Fruit fly (Drosophila melanogaster) ovary, adult (tissue): ENCODE data around the gene HemK1.
A peak's percentile ranks its signal among the peaks of the same experiment; 100 is the strongest.

Experiments
- CG17801 ChIP-seq: fragments of 200-800 bp; optimal IDR thresholded peaks from 2 replicates; lab custom pipeline; 2019; ENCODE audit warnings: missing biosample characterization, mild to moderate bottlenecking, missing genetic modification characterization, moderate library complexity; ENCODE audit not compliant: partially characterized antibody

The HemK1 gene

dm6 chr2L:6455955-6456599 lies 11.4 kb downstream of the HemK1 start, which contains the start of gene frj:
frj (plus strand) TSS chr2L:6456052.
- TF ChIP-seq CG17801 (GFP tag; lab: Kevin White, UChicago), result no peak

- TF ChIP-seq CG17801 (GFP tag; lab: Kevin White, UChicago), result no peak
Measured at dm6 chr2L:6455032-6455954, 12.2 kb downstream of the HemK1 start, which contains the start of gene retm. retm (minus strand) TSS chr2L:6455929.

- TF ChIP-seq CG17801 (GFP tag; lab: Kevin White, UChicago), result no peak
Measured at dm6 chr2L:6449753-6450152, 17.7 kb downstream of the HemK1 start.

dm6 chr2L:6448334-6448703 lies 19.2 kb downstream of the HemK1 start, which contains the start of gene Acox3:
Acox3 (minus strand) TSS chr2L:6448403.
- no peak for TF ChIP-seq CG17801 (GFP tag; lab: Kevin White, UChicago)

dm6 chr2L:6447581-6448333 lies 19.7 kb downstream of the HemK1 start:
- TF ChIP-seq CG17801 (GFP tag; lab: Kevin White, UChicago), result no peak

- no peak for TF ChIP-seq CG17801 (GFP tag; lab: Kevin White, UChicago)
Measured at dm6 chr2L:6426329-6426728, 41.2 kb downstream of the HemK1 start.

- peak; percentile 36 for TF ChIP-seq CG17801 (GFP tag; lab: Kevin White, UChicago)
Measured at dm6 chr2L:6424198-6424597, 43.3 kb downstream of the HemK1 start, which contains the start of gene Fic. Fic (plus strand) TSS chr2L:6424336.

- no peak for TF ChIP-seq CG17801 (GFP tag; lab: Kevin White, UChicago)
Measured at dm6 chr2L:6423148-6423547, 44.4 kb downstream of the HemK1 start, which contains the start of gene Tig. Tig (minus strand) TSS chr2L:6423310.

dm6 chr2L:6422488-6422887 lies 45.0 kb downstream of the HemK1 start:
- no peak for TF ChIP-seq CG17801 (GFP tag; lab: Kevin White, UChicago)

dm6 chr2L:6421495-6421894 lies 46.0 kb downstream of the HemK1 start:
- TF ChIP-seq CG17801 (GFP tag; lab: Kevin White, UChicago), result no peak
